Fruit fly (Drosophila melanogaster) whole organism, embryonic: ENCODE data around the gene CG18281.

ENCODE experiments used
- Bteb2 ChIP-seq: fragments of 200-800 bp; sonication (Bioruptor generic); optimal IDR thresholded peaks from 2 replicates; lab custom pipeline; 2016; ENCODE audit warnings: missing biosample characterization, missing genetic modification characterization
- CG10267 ChIP-seq: fragments of 200-800 bp; sonication (Bioruptor generic); optimal IDR thresholded peaks from 2 replicates; lab custom pipeline; 2018; ENCODE audit warnings: missing biosample characterization, mild to moderate bottlenecking, missing genetic modification characterization, moderate library complexity
- CG11247 ChIP-seq: fragments of 200-800 bp; sonication (Bioruptor generic); IDR thresholded peaks from 2 replicates; pipeline ENCODE4 v1.3.6; 2022; ENCODE audit warnings: missing biosample characterization, missing genetic modification characterization
- CG15269 ChIP-seq: fragments of 200-800 bp; sonication (Bioruptor generic); optimal IDR thresholded peaks from 2 replicates; lab custom pipeline; 2018; ENCODE audit warnings: missing biosample characterization, mild to moderate bottlenecking, missing genetic modification characterization, moderate library complexity
- CG15514 ChIP-seq: fragments of 200-800 bp; sonication (Bioruptor generic); optimal IDR thresholded peaks from 3 replicates; lab custom pipeline; 2017; ENCODE audit warnings: missing biosample characterization, missing genetic modification characterization, mild to moderate bottlenecking, moderate library complexity, missing genetic modification reagents
- CG15601 ChIP-seq: fragments of 200-800 bp; sonication (Bioruptor generic); optimal IDR thresholded peaks from 3 replicates; lab custom pipeline; 2019; ENCODE audit warnings: missing biosample characterization, mild to moderate bottlenecking, missing genetic modification characterization, moderate library complexity
- CG1603 ChIP-seq: fragments of 200-800 bp; sonication (Bioruptor generic); optimal IDR thresholded peaks from 2 replicates; lab custom pipeline; 2019; ENCODE audit warnings: missing biosample characterization, mild to moderate bottlenecking, missing genetic modification characterization, moderate library complexity
- CG16863 ChIP-seq: fragments of 200-800 bp; sonication (Bioruptor generic); optimal IDR thresholded peaks from 3 replicates; lab custom pipeline; 2016; ENCODE audit warnings: missing biosample characterization, missing genetic modification characterization
- CG1792 ChIP-seq: fragments of 200-800 bp; sonication (Bioruptor generic); optimal IDR thresholded peaks from 2 replicates; lab custom pipeline; 2016; ENCODE audit warnings: missing biosample characterization, missing genetic modification characterization
- CG2875 ChIP-seq: fragments of 200-800 bp; sonication (Bioruptor generic); optimal IDR thresholded peaks from 2 replicates; lab custom pipeline; 2017; ENCODE audit warnings: missing biosample characterization, mild to moderate bottlenecking, missing genetic modification characterization, missing genetic modification reagents
- CG31388 ChIP-seq: fragments of 200-800 bp; sonication (Bioruptor generic); optimal IDR thresholded peaks from 2 replicates; lab custom pipeline; 2016; ENCODE audit warnings: missing biosample characterization, missing genetic modification characterization
- CG34422 ChIP-seq: fragments of 200-800 bp; sonication (Bioruptor generic); IDR thresholded peaks from 3 replicates; pipeline ENCODE4 v1.3.6; 2022; ENCODE audit warnings: missing biosample characterization, missing genetic modification characterization
- CG5245 ChIP-seq: fragments of 200-800 bp; sonication (Bioruptor generic); optimal IDR thresholded peaks from 3 replicates; lab custom pipeline; 2016; ENCODE audit warnings: missing biosample characterization, missing genetic modification characterization
- CG6765 ChIP-seq: fragments of 200-800 bp; sonication (Bioruptor generic); optimal IDR thresholded peaks from 3 replicates; lab custom pipeline; 2017; ENCODE audit warnings: missing biosample characterization, mild to moderate bottlenecking, missing genetic modification characterization
- CG6791 ChIP-seq: fragments of 200-800 bp; sonication (Bioruptor generic); IDR thresholded peaks from 3 replicates; pipeline ENCODE4 v1.3.6; 2022; ENCODE audit warnings: missing biosample characterization, missing genetic modification characterization; ENCODE audit not compliant: partially characterized antibody
- CG6854 ChIP-seq: fragments of 200-800 bp; sonication (Bioruptor generic); optimal IDR thresholded peaks from 3 replicates; lab custom pipeline; 2017; ENCODE audit warnings: missing biosample characterization, mild to moderate bottlenecking, missing genetic modification characterization
- CG7786 ChIP-seq: fragments of 200-800 bp; sonication (Bioruptor generic); optimal IDR thresholded peaks from 2 replicates; lab custom pipeline; 2016; ENCODE audit warnings: missing biosample characterization, missing genetic modification characterization
- D19A ChIP-seq: fragments of 200-800 bp; optimal IDR thresholded peaks from 3 replicates; lab custom pipeline; 2019; ENCODE audit warnings: missing biosample characterization, mild to moderate bottlenecking, missing genetic modification characterization, moderate library complexity
- Dbx ChIP-seq: fragments of 200-800 bp; sonication (Bioruptor generic); IDR thresholded peaks from 3 replicates; pipeline ENCODE4 v1.3.6; 2022; ENCODE audit warnings: missing biosample characterization, missing genetic modification characterization
- Dfd ChIP-seq, 2 experiments: fragments of >200 bp; optimal IDR thresholded peaks; 2 replicates each; lab custom pipeline; 2017; ENCODE audit warnings: missing biosample characterization in 2 of 2, missing genetic modification characterization in 2 of 2
- Dip2 ChIP-seq: fragments of 200-800 bp; sonication (Bioruptor generic); IDR thresholded peaks from 2 replicates; pipeline ENCODE4 v1.3.6; 2022; ENCODE audit warnings: missing biosample characterization, missing genetic modification characterization
- Drgx ChIP-seq: fragments of 200-800 bp; sonication (Bioruptor generic); IDR thresholded peaks from 2 replicates; pipeline ENCODE4 v1.3.6; 2022; ENCODE audit warnings: missing biosample characterization, missing genetic modification characterization
- Fer1 ChIP-seq: fragments of 200-800 bp; sonication (Bioruptor generic); optimal IDR thresholded peaks from 2 replicates; lab custom pipeline; 2017; ENCODE audit warnings: missing biosample characterization, mild to moderate bottlenecking, missing genetic modification characterization
- Gug ChIP-seq: fragments of 200-800 bp; sonication (Bioruptor generic); IDR thresholded peaks from 4 replicates; pipeline ENCODE4 v1.3.6; 2022; ENCODE audit warnings: missing biosample characterization, missing genetic modification characterization
- HmgZ ChIP-seq: fragments of 200-800 bp; sonication (Bioruptor generic); optimal IDR thresholded peaks from 2 replicates; lab custom pipeline; 2018; ENCODE audit warnings: missing biosample characterization, mild to moderate bottlenecking, missing genetic modification characterization
- Lpt ChIP-seq: fragments of >200 bp; optimal IDR thresholded peaks from 2 replicates; lab custom pipeline; 2018; ENCODE audit warnings: missing biosample characterization, missing genetic modification characterization
- Meics ChIP-seq: fragments of 200-800 bp; sonication (Bioruptor generic); optimal IDR thresholded peaks from 2 replicates; lab custom pipeline; 2017; ENCODE audit warnings: missing biosample characterization, mild to moderate bottlenecking, missing genetic modification characterization
- Ptx1 ChIP-seq: fragments of 200-800 bp; sonication (Bioruptor generic); IDR thresholded peaks from 2 replicates; pipeline ENCODE4 v1.3.6; 2022; ENCODE audit warnings: missing biosample characterization, missing genetic modification characterization
- Side ChIP-seq: fragments of 200-800 bp; sonication (Bioruptor generic); optimal IDR thresholded peaks from 2 replicates; lab custom pipeline; 2016; ENCODE audit warnings: missing biosample characterization, missing genetic modification characterization
- ara ChIP-seq: fragments of 200-800 bp; sonication (Bioruptor generic); IDR thresholded peaks from 2 replicates; pipeline ENCODE4 v1.3.6; 2022; ENCODE audit warnings: missing biosample characterization, missing genetic modification characterization
- ci ChIP-seq: fragments of 200-800 bp; sonication (Bioruptor generic); IDR thresholded peaks from 3 replicates; pipeline ENCODE4 v1.3.6; 2022; ENCODE audit warnings: missing biosample characterization, missing genetic modification characterization
- croc ChIP-seq: fragments of 200-800 bp; sonication (Bioruptor generic); conservative IDR thresholded peaks from 3 replicates; pipeline ENCODE4 v1.3.6; 2022; ENCODE audit warnings: missing biosample characterization, missing genetic modification characterization
- dimm ChIP-seq: fragments of 200-800 bp; sonication (Bioruptor generic); IDR thresholded peaks from 2 replicates; pipeline ENCODE4 v1.3.6; 2022; ENCODE audit warnings: missing biosample characterization, missing genetic modification characterization
- dmrt99B ChIP-seq: fragments of 200-800 bp; sonication (Bioruptor generic); optimal IDR thresholded peaks from 2 replicates; lab custom pipeline; 2018; ENCODE audit warnings: missing biosample characterization, mild to moderate bottlenecking, missing genetic modification characterization, moderate library complexity
- ems ChIP-seq: fragments of 200-800 bp; sonication (Bioruptor generic); optimal IDR thresholded peaks from 3 replicates; lab custom pipeline; 2016; ENCODE audit warnings: missing biosample characterization, missing genetic modification characterization
- fd3F ChIP-seq: fragments of 200-800 bp; sonication (Bioruptor generic); optimal IDR thresholded peaks from 2 replicates; lab custom pipeline; 2018; ENCODE audit warnings: missing biosample characterization, mild to moderate bottlenecking, missing genetic modification characterization, moderate library complexity
- fd96Cb ChIP-seq: fragments of 200-800 bp; sonication (Bioruptor generic); optimal IDR thresholded peaks from 2 replicates; lab custom pipeline; 2018; ENCODE audit warnings: missing biosample characterization, mild to moderate bottlenecking, missing genetic modification characterization, moderate library complexity
- gcm ChIP-seq: fragments of 200-800 bp; sonication (Bioruptor generic); optimal IDR thresholded peaks from 2 replicates; lab custom pipeline; 2019; ENCODE audit warnings: missing biosample characterization, mild to moderate bottlenecking, missing genetic modification characterization, moderate library complexity
- h ChIP-seq: fragments of >200 bp; optimal IDR thresholded peaks from 2 replicates; lab custom pipeline; 2017
- her ChIP-seq: fragments of 200-800 bp; sonication (Bioruptor generic); optimal IDR thresholded peaks from 2 replicates; lab custom pipeline; 2016; ENCODE audit warnings: missing biosample characterization, missing genetic modification characterization
- jing ChIP-seq: fragments of 200-800 bp; sonication (Bioruptor generic); optimal IDR thresholded peaks from 2 replicates; lab custom pipeline; 2018; ENCODE audit warnings: missing biosample characterization, mild to moderate bottlenecking, missing genetic modification characterization
- mld ChIP-seq: fragments of 200-800 bp; sonication (Bioruptor generic); IDR thresholded peaks from 3 replicates; pipeline ENCODE4 v1.3.6; 2022; ENCODE audit warnings: missing biosample characterization, missing genetic modification characterization; ENCODE audit not compliant: partially characterized antibody
- nmo ChIP-seq: fragments of 200-800 bp; sonication (Bioruptor generic); optimal IDR thresholded peaks from 2 replicates; lab custom pipeline; 2018; ENCODE audit warnings: missing biosample characterization, mild to moderate bottlenecking, missing genetic modification characterization, moderate library complexity
- oc ChIP-seq: fragments of 200-800 bp; sonication (Bioruptor generic); optimal IDR thresholded peaks from 2 replicates; lab custom pipeline; 2018; ENCODE audit warnings: missing biosample characterization, mild to moderate bottlenecking, missing genetic modification characterization, moderate library complexity
- peb ChIP-seq: fragments of 200-800 bp; sonication (Bioruptor generic); IDR thresholded peaks from 2 replicates; pipeline ENCODE4 v1.3.6; 2022; ENCODE audit warnings: missing biosample characterization, missing genetic modification characterization
- repo ChIP-seq: fragments of 200-800 bp; sonication (Bioruptor generic); optimal IDR thresholded peaks from 2 replicates; lab custom pipeline; 2016; ENCODE audit warnings: missing biosample characterization, missing genetic modification characterization
- rib ChIP-seq: fragments of 200-800 bp; sonication (Bioruptor generic); IDR thresholded peaks from 2 replicates; pipeline ENCODE4 v1.3.6; 2022; ENCODE audit warnings: missing biosample characterization, missing genetic modification characterization
- ro ChIP-seq: fragments of 200-800 bp; sonication (Bioruptor generic); IDR thresholded peaks from 2 replicates; pipeline ENCODE4 v1.3.6; 2022; ENCODE audit warnings: missing biosample characterization, missing genetic modification characterization
- twi ChIP-seq: fragments of 200-800 bp; optimal IDR thresholded peaks from 2 replicates; lab custom pipeline; 2019; ENCODE audit warnings: missing biosample characterization, mild to moderate bottlenecking, missing genetic modification characterization, moderate library complexity
- zf30C ChIP-seq: fragments of 200-800 bp; sonication (Bioruptor generic); optimal IDR thresholded peaks from 3 replicates; lab custom pipeline; 2018; ENCODE audit warnings: missing biosample characterization, mild to moderate bottlenecking, missing genetic modification characterization

The CG18281 gene

DNA sequence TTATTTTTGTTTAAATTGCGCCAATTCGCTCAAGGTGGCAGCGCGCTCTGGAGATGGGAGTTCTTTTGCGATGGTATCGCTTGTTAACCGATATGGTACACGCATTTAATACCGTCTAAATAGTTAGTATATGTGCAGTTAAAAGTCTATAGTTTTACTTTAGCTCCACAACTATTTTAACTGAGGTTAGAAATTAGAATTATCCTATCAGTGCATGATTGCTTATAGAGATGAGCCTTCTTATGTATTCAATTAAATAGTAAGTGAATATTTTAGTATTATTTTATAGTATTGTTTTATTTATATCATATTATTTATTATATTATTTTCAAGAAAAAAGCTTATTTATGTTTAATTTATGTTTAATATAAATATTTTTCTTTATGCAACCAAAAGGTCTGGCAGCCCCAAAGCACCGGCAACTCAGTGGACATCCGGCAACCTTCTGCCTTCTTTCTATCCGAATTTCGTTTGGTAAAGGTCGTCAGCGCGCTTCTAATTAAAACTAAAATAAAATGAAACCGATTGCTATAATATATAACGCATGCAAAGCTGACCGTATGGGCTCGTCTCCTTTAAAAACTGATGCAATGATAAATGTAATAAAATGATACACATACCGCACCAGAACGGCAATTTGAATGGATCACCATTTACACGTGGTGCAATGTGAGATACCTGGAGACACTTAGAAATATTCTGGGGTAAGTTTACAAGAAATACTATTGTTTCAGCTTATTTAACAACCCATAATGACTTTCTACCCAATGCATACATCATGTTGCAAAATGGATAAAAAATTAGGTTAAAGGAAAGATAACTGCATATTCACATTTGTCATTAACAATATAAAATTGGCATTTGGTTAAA lies 46.6 kb upstream of the CG18281 start, which contains the start of gene CG5199 (continued):
- TF ChIP-seq Meics (GFP tag; lab: Kevin White, UChicago) (peak; percentile 67), Fer1 (GFP tag; lab: Kevin White, UChicago) (peak; percentile 60), Drgx (GFP tag; lab: Robert Waterston, UW) (0 out of 2 replicates have a peak, but pooled peaks have one; percentile 28), dmrt99B (tag; lab: Kevin White, UChicago) (peak; percentile 50), ro (no peak), Side (GFP tag; lab: Kevin White, UChicago) (no peak), peb (no peak), Gug (peak; percentile 61; the same call in 3 of the 4 replicates), CG6791 (GFP tag; lab: Robert Waterston, UW) (peak; percentile 75), CG10267 (tag; lab: Kevin White, UChicago) (peak; percentile 69), CG6765 (GFP tag; lab: Kevin White, UChicago) (peak; percentile 58), gcm (GFP tag; lab: Kevin White, UChicago) (peak; percentile 49), CG15514 (GFP tag; lab: Kevin White, UChicago) (peak; percentile 53), CG34422 (peak; percentile 57), Bteb2 (GFP tag; lab: Kevin White, UChicago) (no peak), twi (tag; lab: Kevin White, UChicago) (peak; percentile 42), croc (peak; percentile 57), nmo (GFP tag; lab: Kevin White, UChicago) (peak; percentile 88), oc (tag; lab: Kevin White, UChicago) (no peak), zf30C (GFP tag; lab: Kevin White, UChicago) (peak; percentile 86), CG16863 (GFP tag; lab: Kevin White, UChicago) (no peak), CG1792 (GFP tag; lab: Kevin White, UChicago) (peak; percentile 2), CG15601 (peak; percentile 65), Dfd (GFP tag; optimal IDR thresholded peaks at IDR 0.05; lab: Kevin White, UChicago) (no peak), CG5245 (GFP tag; lab: Kevin White, UChicago) (no peak), CG2875 (GFP tag; lab: Kevin White, UChicago) (peak; percentile 43), D19A (tag; lab: Kevin White, UChicago) (peak; percentile 49), CG6854 (GFP tag; lab: Kevin White, UChicago) (no peak), CG15269 (peak; percentile 58), Dip2 (GFP tag; lab: Robert Waterston, UW) (no peak), ara (GFP tag; lab: Robert Waterston, UW) (no peak), fd96Cb (tag; lab: Kevin White, UChicago) (peak; percentile 76), dimm (GFP tag; lab: Robert Waterston, UW) (no peak), Dbx (GFP tag; lab: Robert Waterston, UW) (peak; percentile 75; the same call in 2 of the 3 replicates), ci (GFP tag; lab: Robert Waterston, UW) (no peak), repo (GFP tag; lab: Kevin White, UChicago) (no peak), h (lab: Kevin White, UChicago) (no peak), CG11247 (GFP tag; lab: Robert Waterston, UW) (no peak), Ptx1 (GFP tag; lab: Robert Waterston, UW) (peak; percentile 80), CG1603 (tag; lab: Kevin White, UChicago) (peak; percentile 46), CG31388 (GFP tag; lab: Kevin White, UChicago) (peak; percentile 56), ems (GFP tag; lab: Kevin White, UChicago) (no peak), Lpt (GFP tag; lab: Kevin White, UChicago) (no peak), CG7786 (no peak), her (GFP tag; lab: Kevin White, UChicago) (peak; percentile 13), fd3F (GFP tag; lab: Kevin White, UChicago) (peak; percentile 55), jing (GFP tag; lab: Kevin White, UChicago) (no peak), mld (GFP tag; lab: Robert Waterston, UW) (no peak), rib (GFP tag; lab: Robert Waterston, UW) (no peak), HmgZ (no peak)
